Worm (Caenorhabditis elegans) whole organism, L4 larva: Measurements from ENCODE around the gene ccep-97.

Experiments
- F37D6.2 ChIP-seq: sonication (generic microtip); optimal IDR thresholded peaks from 2 replicates; lab custom pipeline; 2016; ENCODE audit warnings: mild to moderate bottlenecking, missing genetic modification characterization, missing compliant biosample characterization
- Y48G9A.11 ChIP-seq: fragments of 200-800 bp; sonication (Bioruptor generic); IDR thresholded peaks from 2 replicates; pipeline ENCODE4 v1.3.6; 2022; ENCODE audit warnings: missing genetic modification reagents, missing genetic modification characterization, missing compliant biosample characterization
- ZK546.5 ChIP-seq, 2 experiments: sonication (generic microtip); optimal IDR thresholded peaks; 2 replicates each; lab custom pipeline; 2017; ENCODE audit warnings: missing biosample characterization in 2 of 2, missing genetic modification characterization in 2 of 2
- aly-2 ChIP-seq: sonication (generic microtip); optimal IDR thresholded peaks from 2 replicates; lab custom pipeline; 2018; ENCODE audit warnings: missing biosample characterization, missing genetic modification characterization
- ceh-28 ChIP-seq: fragments of 150-350 bp; optimal IDR thresholded peaks from 2 replicates; lab custom pipeline; 2014; ENCODE audit warnings: missing biosample characterization, missing genetic modification reagents, missing genetic modification characterization
- fkh-10 ChIP-seq: fragments of 150-350 bp; optimal IDR thresholded peaks from 2 replicates; lab custom pipeline; 2014; ENCODE audit warnings: missing biosample characterization, missing genetic modification reagents, missing genetic modification characterization
- hlh-11 ChIP-seq: fragments of 200-800 bp; sonication (Bioruptor generic); optimal IDR thresholded peaks from 2 replicates; lab custom pipeline; 2018; ENCODE audit warnings: mild to moderate bottlenecking, missing genetic modification characterization, missing compliant biosample characterization
- jun-1 ChIP-seq: fragments of 150-350 bp; optimal IDR thresholded peaks from 2 replicates; lab custom pipeline; 2014; ENCODE audit warnings: missing biosample characterization, missing genetic modification reagents, missing genetic modification characterization
- mes-2 ChIP-seq: sonication (generic microtip); optimal IDR thresholded peaks from 2 replicates; lab custom pipeline; 2016; ENCODE audit warnings: missing genotype, mild to moderate bottlenecking, missing genetic modification characterization, missing compliant biosample characterization; ENCODE audit not compliant: poor library complexity, severe bottlenecking
- nhr-102 ChIP-seq: sonication (generic microtip); optimal IDR thresholded peaks from 2 replicates; lab custom pipeline; 2016; ENCODE audit warnings: mild to moderate bottlenecking, missing genetic modification characterization, moderate library complexity, missing compliant biosample characterization
- nhr-25 ChIP-seq: sonication (generic microtip); optimal IDR thresholded peaks from 2 replicates; lab custom pipeline; 2017; ENCODE audit warnings: missing genetic modification characterization, mild to moderate bottlenecking, missing compliant biosample characterization, antibody characterized with exemption, moderate library complexity, borderline replicate concordance; ENCODE audit not compliant: insufficient read depth
- saeg-2 ChIP-seq: fragments of 200-800 bp; sonication (Bioruptor generic); IDR thresholded peaks from 2 replicates; pipeline ENCODE4 v1.3.6; 2022; ENCODE audit warnings: missing genetic modification reagents, missing genetic modification characterization, missing compliant biosample characterization

Gene ccep-97

DNA sequence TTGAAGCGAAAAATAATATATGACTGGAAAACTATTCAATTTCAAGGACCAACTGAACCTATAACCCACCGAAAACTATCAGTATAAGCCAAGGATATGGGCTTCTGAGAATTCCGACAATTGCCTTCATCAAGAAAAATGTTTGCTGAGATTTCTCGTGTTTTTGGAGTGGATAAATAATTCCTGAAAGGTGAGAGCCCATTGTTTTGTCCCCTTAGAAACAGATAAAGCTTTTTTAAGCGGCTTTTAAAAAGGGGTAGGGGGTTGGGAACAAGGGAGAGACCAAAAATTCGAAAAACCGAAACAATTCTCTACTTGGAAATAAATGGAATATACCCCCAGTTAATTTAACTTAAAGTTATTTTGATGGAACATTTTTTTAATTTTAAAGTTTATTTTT lies 52.0 kb downstream of the ccep-97 start, which contains the start of gene C18G1.8:
Gene C18G1.8 (minus strand): TSS at position 101 of the 400 bp plus-strand sequence.
- no peak for TF ChIP-seq fkh-10 (GFP tag; lab: Kevin White, UChicago)
- no peak for TF ChIP-seq aly-2 (tag; lab: Kevin White, UChicago)
- no peak for TF ChIP-seq saeg-2 (GFP tag; lab: Robert Waterston, UW)
- TF ChIP-seq ZK546.5 (tag; optimal IDR thresholded peaks at IDR 0.05; lab: Kevin White, UChicago): no peak
- TF ChIP-seq F37D6.2: no peak
- no peak for TF ChIP-seq ceh-28 (tag; lab: Kevin White, UChicago)
- TF ChIP-seq hlh-11 (tag; lab: Kevin White, UChicago): no peak
- no peak for TF ChIP-seq jun-1 (tag; lab: Kevin White, UChicago)
- TF ChIP-seq mes-2 (tag; lab: Kevin White, UChicago): no peak
- TF ChIP-seq Y48G9A.11: no peak
- no peak for TF ChIP-seq nhr-102 (tag; lab: Kevin White, UChicago)
- no peak for TF ChIP-seq nhr-25
